Fruit fly (Drosophila melanogaster) whole organism, pupa: ENCODE results near the gene CG7218.

Experiments
- CG10348 ChIP-seq: fragments of 200-800 bp; sonication (Bioruptor generic); IDR thresholded peaks from 2 replicates; pipeline ENCODE4 v1.3.6; 2022; ENCODE audit warnings: missing biosample characterization, missing genetic modification characterization
- CG15710 ChIP-seq: fragments of 200-800 bp; sonication (Bioruptor generic); optimal IDR thresholded peaks from 2 replicates; lab custom pipeline; 2018; ENCODE audit warnings: missing biosample characterization, mild to moderate bottlenecking, missing genetic modification characterization, moderate library complexity
- CG17806 ChIP-seq: fragments of 200-800 bp; sonication (Bioruptor generic); optimal IDR thresholded peaks from 2 replicates; lab custom pipeline; 2018; ENCODE audit warnings: missing biosample characterization, mild to moderate bottlenecking, missing genetic modification characterization, moderate library complexity
- CG4496 ChIP-seq: fragments of 200-800 bp; sonication (Bioruptor generic); IDR thresholded peaks from 3 replicates; pipeline ENCODE4 v1.3.6; 2022; ENCODE audit warnings: missing biosample characterization, missing genetic modification characterization
- CG8301 ChIP-seq: fragments of 200-800 bp; sonication (Bioruptor generic); optimal IDR thresholded peaks from 2 replicates; lab custom pipeline; 2018; ENCODE audit warnings: missing biosample characterization, mild to moderate bottlenecking, missing genetic modification characterization
- CG9948 ChIP-seq: fragments of 200-800 bp; sonication (Bioruptor generic); optimal IDR thresholded peaks from 2 replicates; lab custom pipeline; 2018; ENCODE audit warnings: missing biosample characterization, mild to moderate bottlenecking, missing genetic modification characterization, moderate library complexity
- EcR ChIP-seq: fragments of 200-800 bp; sonication (Bioruptor generic); optimal IDR thresholded peaks from 3 replicates; lab custom pipeline; 2019; ENCODE audit warnings: missing biosample characterization, missing genetic modification characterization, mild to moderate bottlenecking, moderate library complexity, missing genetic modification reagents
- Pif1B ChIP-seq: fragments of 200-800 bp; sonication (Bioruptor generic); optimal IDR thresholded peaks from 3 replicates; lab custom pipeline; 2016; ENCODE audit warnings: missing biosample characterization, missing genetic modification characterization

DNA sequence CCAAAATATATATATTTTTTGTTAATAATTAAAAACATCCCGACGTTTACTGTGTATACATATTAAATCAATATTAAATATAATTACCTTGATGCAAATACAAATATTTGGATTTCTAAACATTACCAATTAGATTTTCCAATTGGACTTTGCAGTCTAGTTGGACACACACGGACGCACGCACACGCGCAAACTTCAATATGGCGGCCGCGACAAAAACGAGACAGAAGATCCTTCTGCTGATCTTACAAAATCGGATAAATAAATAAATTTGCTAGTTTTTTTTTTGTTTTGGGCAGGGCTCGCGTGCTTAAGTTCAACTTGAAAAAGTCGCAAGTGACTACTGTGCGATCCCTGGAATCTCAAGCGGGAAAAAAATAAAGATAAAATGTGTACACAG lies 7.6 kb downstream of the CG7218 start:
- no peak for TF ChIP-seq EcR (GFP tag; lab: Kevin White, UChicago)
- TF ChIP-seq CG15710 (tag; lab: Kevin White, UChicago): no peak
- TF ChIP-seq CG4496: no peak
- TF ChIP-seq CG9948 (tag; lab: Kevin White, UChicago): no peak
- TF ChIP-seq CG10348 (GFP tag; lab: Robert Waterston, UW): no peak
- TF ChIP-seq CG17806 (tag; lab: Kevin White, UChicago): no peak
- no peak for TF ChIP-seq Pif1B (GFP tag; lab: Kevin White, UChicago)
- no peak for TF ChIP-seq CG8301 (tag; lab: Kevin White, UChicago)
